Fruit fly (Drosophila melanogaster) whole organism, embryonic: ENCODE measurements around the gene Pstk.

Experiments
- BEAF-32 ChIP-seq: fragments of 200-800 bp; sonication (Bioruptor generic); optimal IDR thresholded peaks from 3 replicates; lab custom pipeline; 2017; ENCODE audit warnings: missing biosample characterization, missing genetic modification characterization, mild to moderate bottlenecking, moderate library complexity, missing genetic modification reagents
- Bdp1 ChIP-seq: fragments of 200-800 bp; sonication (Bioruptor generic); optimal IDR thresholded peaks from 3 replicates; lab custom pipeline; 2016; ENCODE audit warnings: missing biosample characterization, missing genetic modification characterization
- Bgb ChIP-seq: fragments of 200-800 bp; sonication (Bioruptor generic); IDR thresholded peaks from 2 replicates; pipeline ENCODE4 v1.3.6; 2022; ENCODE audit warnings: missing biosample characterization, missing genetic modification characterization; ENCODE audit not compliant: partially characterized antibody
- CG1024 ChIP-seq: fragments of 200-800 bp; sonication (Bioruptor generic); IDR thresholded peaks from 2 replicates; pipeline ENCODE4 v1.3.6; 2022; ENCODE audit warnings: missing biosample characterization, missing genetic modification characterization
- CG12071 ChIP-seq: fragments of 200-800 bp; sonication (Bioruptor generic); optimal IDR thresholded peaks from 3 replicates; lab custom pipeline; 2018; ENCODE audit warnings: missing biosample characterization, mild to moderate bottlenecking, missing genetic modification characterization
- CG13296 ChIP-seq: fragments of 200-800 bp; sonication (Bioruptor generic); optimal IDR thresholded peaks from 3 replicates; lab custom pipeline; 2018; ENCODE audit warnings: missing biosample characterization, mild to moderate bottlenecking, missing genetic modification characterization
- CG13775 ChIP-seq: fragments of 200-800 bp; sonication (Bioruptor generic); optimal IDR thresholded peaks from 3 replicates; lab custom pipeline; 2017; ENCODE audit warnings: missing biosample characterization, mild to moderate bottlenecking, missing genetic modification characterization
- CG14860 ChIP-seq: fragments of 200-800 bp; sonication (Bioruptor generic); IDR thresholded peaks from 3 replicates; pipeline ENCODE4 v1.3.6; 2022; ENCODE audit warnings: missing biosample characterization, missing genetic modification characterization; ENCODE audit not compliant: partially characterized antibody
- CG15073 ChIP-seq: fragments of 200-800 bp; sonication (Bioruptor generic); optimal IDR thresholded peaks from 2 replicates; lab custom pipeline; 2016; ENCODE audit warnings: missing biosample characterization, missing genetic modification characterization
- CG15696 ChIP-seq: fragments of 200-800 bp; sonication (Bioruptor generic); optimal IDR thresholded peaks from 2 replicates; lab custom pipeline; 2019; ENCODE audit warnings: missing biosample characterization, mild to moderate bottlenecking, missing genetic modification characterization, moderate library complexity
- CG1792 ChIP-seq: fragments of 200-800 bp; sonication (Bioruptor generic); optimal IDR thresholded peaks from 2 replicates; lab custom pipeline; 2016; ENCODE audit warnings: missing biosample characterization, missing genetic modification characterization
- CG18011 ChIP-seq: fragments of 200-800 bp; sonication (Bioruptor generic); optimal IDR thresholded peaks from 2 replicates; lab custom pipeline; 2017; ENCODE audit warnings: missing biosample characterization, missing genetic modification characterization, mild to moderate bottlenecking, moderate library complexity, missing genotype
- CG1832 ChIP-seq: fragments of 200-800 bp; sonication (Bioruptor generic); optimal IDR thresholded peaks from 2 replicates; lab custom pipeline; 2017; ENCODE audit warnings: missing biosample characterization, mild to moderate bottlenecking, missing genetic modification characterization, inconsistent platforms
- CG2116 ChIP-seq: fragments of 200-800 bp; sonication (Bioruptor generic); optimal IDR thresholded peaks from 3 replicates; lab custom pipeline; 2018; ENCODE audit warnings: missing biosample characterization, mild to moderate bottlenecking, missing genetic modification characterization
- CG33557 ChIP-seq: fragments of 200-800 bp; sonication (Bioruptor generic); optimal IDR thresholded peaks from 2 replicates; lab custom pipeline; 2019; ENCODE audit warnings: missing biosample characterization, mild to moderate bottlenecking, missing genetic modification characterization, moderate library complexity
- CG4424 ChIP-seq: fragments of 200-800 bp; sonication (Bioruptor generic); optimal IDR thresholded peaks from 3 replicates; lab custom pipeline; 2016; ENCODE audit warnings: missing biosample characterization, missing genetic modification characterization
- CG6254 ChIP-seq: fragments of 200-800 bp; sonication (Bioruptor generic); optimal IDR thresholded peaks from 3 replicates; lab custom pipeline; 2017; ENCODE audit warnings: mild to moderate bottlenecking, missing biosample characterization, missing genetic modification reagents, missing genetic modification characterization
- CG8290 ChIP-seq, 3 experiments: fragments of 200-800 bp; sonication (Bioruptor generic); optimal IDR thresholded peaks; 2 replicates each; lab custom pipeline; 2016 to 2019; ENCODE audit warnings: missing biosample characterization in 3 of 3, missing genetic modification characterization in 3 of 3, mild to moderate bottlenecking in 2 of 3, moderate library complexity in 1 of 3
- CG8359 ChIP-seq: fragments of 200-800 bp; sonication (Bioruptor generic); optimal IDR thresholded peaks from 2 replicates; lab custom pipeline; 2017; ENCODE audit warnings: missing biosample characterization, mild to moderate bottlenecking, missing genetic modification characterization, borderline replicate concordance
- CG8478 ChIP-seq: fragments of >200 bp; optimal IDR thresholded peaks from 2 replicates; lab custom pipeline; 2018
- CHES-1-like ChIP-seq: fragments of 200-800 bp; sonication (Bioruptor generic); optimal IDR thresholded peaks from 2 replicates; lab custom pipeline; 2016; ENCODE audit warnings: missing biosample characterization, missing genetic modification characterization
- Dbx ChIP-seq: fragments of 200-800 bp; sonication (Bioruptor generic); IDR thresholded peaks from 3 replicates; pipeline ENCODE4 v1.3.6; 2022; ENCODE audit warnings: missing biosample characterization, missing genetic modification characterization
- Dfd ChIP-seq, 2 experiments: fragments of >200 bp; optimal IDR thresholded peaks; 2 replicates each; lab custom pipeline; 2017; ENCODE audit warnings: missing biosample characterization in 2 of 2, missing genetic modification characterization in 2 of 2
- Dp ChIP-seq: fragments of 200-800 bp; sonication (Bioruptor generic); optimal IDR thresholded peaks from 2 replicates; lab custom pipeline; 2018; ENCODE audit warnings: missing biosample characterization, mild to moderate bottlenecking, missing genetic modification characterization, moderate library complexity
- Dref ChIP-seq: fragments of 200-800 bp; sonication (Bioruptor generic); IDR thresholded peaks from 2 replicates; pipeline ENCODE4 v1.3.6; 2022; ENCODE audit warnings: missing biosample characterization, missing genetic modification characterization
- Ets65A ChIP-seq: fragments of 200-800 bp; sonication (Bioruptor generic); peaks from one replicate; lab custom pipeline; 2016; ENCODE audit warnings: missing biosample characterization, missing genetic modification characterization
- Fer3 ChIP-seq: fragments of 200-800 bp; sonication (Bioruptor generic); optimal IDR thresholded peaks from 2 replicates; lab custom pipeline; 2018; ENCODE audit warnings: missing biosample characterization, mild to moderate bottlenecking, missing genetic modification characterization, moderate library complexity
- HmgD ChIP-seq: fragments of 200-800 bp; sonication (Bioruptor generic); optimal IDR thresholded peaks from 3 replicates; lab custom pipeline; 2016; ENCODE audit warnings: missing biosample characterization, missing genetic modification characterization
- Lhr ChIP-seq: fragments of 200-800 bp; sonication (Bioruptor generic); optimal IDR thresholded peaks from 3 replicates; lab custom pipeline; 2017; ENCODE audit warnings: mild to moderate bottlenecking, missing biosample characterization, missing genetic modification reagents, missing genetic modification characterization
- Lim3 ChIP-seq: fragments of 200-800 bp; sonication (Bioruptor generic); IDR thresholded peaks from 2 replicates; pipeline ENCODE4 v1.3.6; 2022; ENCODE audit warnings: missing biosample characterization, missing genetic modification characterization
- MBD-R2 ChIP-seq: fragments of 200-800 bp; sonication (Bioruptor generic); IDR thresholded peaks from 2 replicates; pipeline ENCODE4 v1.3.6; 2022; ENCODE audit warnings: missing biosample characterization, missing genetic modification characterization
- Mad ChIP-seq: fragments of 200-800 bp; sonication (Bioruptor generic); optimal IDR thresholded peaks from 2 replicates; lab custom pipeline; 2016; ENCODE audit warnings: missing biosample characterization, missing genetic modification characterization
- Med ChIP-seq: fragments of 200-800 bp; sonication (Bioruptor generic); peaks from one replicate; lab custom pipeline; 2016; ENCODE audit warnings: missing biosample characterization, missing genetic modification characterization, mild to moderate bottlenecking, inconsistent platforms, moderate library complexity
- Neu2 ChIP-seq: fragments of 200-800 bp; sonication (Bioruptor generic); optimal IDR thresholded peaks from 3 replicates; lab custom pipeline; 2016; ENCODE audit warnings: missing biosample characterization, missing genetic modification characterization, borderline replicate concordance
- Sin3A ChIP-seq: fragments of >200 bp; optimal IDR thresholded peaks from 2 replicates; lab custom pipeline; 2018
- abd-A ChIP-seq: fragments of 200-800 bp; sonication (Bioruptor generic); optimal IDR thresholded peaks from 3 replicates; lab custom pipeline; 2019; ENCODE audit warnings: missing biosample characterization, mild to moderate bottlenecking, missing genetic modification characterization, moderate library complexity
- grau ChIP-seq: fragments of 200-800 bp; optimal IDR thresholded peaks from 3 replicates; lab custom pipeline; 2019; ENCODE audit warnings: missing biosample characterization, mild to moderate bottlenecking, missing genetic modification characterization, moderate library complexity
- inv ChIP-seq: fragments of 200-800 bp; sonication (Bioruptor generic); IDR thresholded peaks from 2 replicates; pipeline ENCODE4 v1.3.6; 2022; ENCODE audit warnings: missing biosample characterization, missing genetic modification characterization; ENCODE audit not compliant: partially characterized antibody
- kay ChIP-seq: fragments of 200-800 bp; sonication (Bioruptor generic); optimal IDR thresholded peaks from 2 replicates; lab custom pipeline; 2016; ENCODE audit warnings: missing biosample characterization, missing genetic modification characterization
- ken ChIP-seq: fragments of 200-800 bp; sonication (Bioruptor generic); IDR thresholded peaks from 3 replicates; pipeline ENCODE4 v1.3.6; 2022; ENCODE audit warnings: missing biosample characterization, missing genetic modification characterization
- knrl ChIP-seq: fragments of 200-800 bp; sonication (Bioruptor generic); IDR thresholded peaks from 3 replicates; pipeline ENCODE4 v1.3.6; 2022; ENCODE audit warnings: missing biosample characterization, missing genetic modification characterization; ENCODE audit not compliant: partially characterized antibody
- sr ChIP-seq: fragments of 200-800 bp; sonication (Bioruptor generic); IDR thresholded peaks from 3 replicates; pipeline ENCODE4 v1.3.6; 2022; ENCODE audit warnings: missing biosample characterization, missing genetic modification characterization
- tll ChIP-seq, 2 experiments: fragments of 200-800 bp in 1 of 2; fragments of >200 bp in 1 of 2; sonication (Bioruptor generic) in 1 of 2; optimal IDR thresholded peaks; 2 replicates each; lab custom pipeline; 2017 to 2019; ENCODE audit warnings: missing biosample characterization in 2 of 2, missing genetic modification characterization in 2 of 2, mild to moderate bottlenecking in 1 of 2, moderate library complexity in 1 of 2
- tna ChIP-seq: fragments of 200-800 bp; sonication (Bioruptor generic); IDR thresholded peaks from 2 replicates; pipeline ENCODE4 v1.3.6; 2022; ENCODE audit warnings: missing biosample characterization, missing genetic modification characterization; ENCODE audit not compliant: partially characterized antibody

Gene Pstk

dm6 chrX:19642819-19643504 is 24.6 kb upstream of the Pstk start, which contains the start of the genes CG12237 and Sec61gamma (continued):
- TF ChIP-seq CG13775 (GFP tag; lab: Kevin White, UChicago) = peak; percentile 5
- TF ChIP-seq CG8359 = no peak
- TF ChIP-seq ken (GFP tag; lab: Robert Waterston, UW) = 0 out of 3 replicates have a peak, but pooled peaks have one; percentile 54
- no peak for TF ChIP-seq tll (GFP tag; optimal IDR thresholded peaks at IDR 0.05; lab: Kevin White, UChicago)
- no peak for TF ChIP-seq CG12071 (GFP tag; lab: Kevin White, UChicago)
- TF ChIP-seq Dbx = peak; percentile 53; the same call in 2 of the 3 replicates
- peak; percentile 10 for TF ChIP-seq Dp (GFP tag; lab: Kevin White, UChicago)

DNA sequence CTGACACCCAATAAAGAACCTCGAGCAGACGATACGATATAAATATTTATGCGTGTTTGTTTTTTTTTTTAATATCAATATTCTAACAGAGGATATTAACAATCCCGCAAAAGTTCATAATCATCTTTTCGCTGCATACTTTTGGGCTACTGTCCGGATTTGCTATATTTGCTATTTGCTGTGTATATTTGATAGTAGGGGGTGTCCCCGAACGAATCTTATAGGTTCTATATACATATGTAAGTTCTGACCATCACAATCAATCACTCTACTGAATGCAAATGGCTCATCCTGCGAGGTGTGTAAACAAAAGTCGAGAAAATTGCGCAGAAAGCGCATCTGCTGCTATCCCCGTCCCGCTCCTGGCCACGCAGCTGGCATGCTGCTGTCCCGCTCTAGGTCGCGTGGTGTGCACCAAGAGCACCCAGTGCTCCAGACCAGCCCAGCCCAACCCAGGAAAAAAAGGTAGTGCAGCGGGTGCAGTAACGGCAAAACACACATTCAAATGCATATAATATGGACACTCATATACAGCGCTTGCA is 22.4 kb upstream of the Pstk start:
- TF ChIP-seq sr (GFP tag; lab: Robert Waterston, UW) (no peak), Bgb (0 out of 2 replicates have a peak, but pooled peaks have one; percentile 13), Med (GFP tag; lab: Kevin White, UChicago) (peak; percentile 37), CG15073 (no peak), CG8478 (lab: Kevin White, UChicago) (peak; percentile 59), CG6254 (GFP tag; lab: Kevin White, UChicago) (peak; percentile 46), CG1832 (GFP tag; lab: Kevin White, UChicago) (peak; percentile 66), MBD-R2 (GFP tag; lab: Robert Waterston, UW) (peak; percentile 34; the same call in 1 of the 2 replicates)

DNA sequence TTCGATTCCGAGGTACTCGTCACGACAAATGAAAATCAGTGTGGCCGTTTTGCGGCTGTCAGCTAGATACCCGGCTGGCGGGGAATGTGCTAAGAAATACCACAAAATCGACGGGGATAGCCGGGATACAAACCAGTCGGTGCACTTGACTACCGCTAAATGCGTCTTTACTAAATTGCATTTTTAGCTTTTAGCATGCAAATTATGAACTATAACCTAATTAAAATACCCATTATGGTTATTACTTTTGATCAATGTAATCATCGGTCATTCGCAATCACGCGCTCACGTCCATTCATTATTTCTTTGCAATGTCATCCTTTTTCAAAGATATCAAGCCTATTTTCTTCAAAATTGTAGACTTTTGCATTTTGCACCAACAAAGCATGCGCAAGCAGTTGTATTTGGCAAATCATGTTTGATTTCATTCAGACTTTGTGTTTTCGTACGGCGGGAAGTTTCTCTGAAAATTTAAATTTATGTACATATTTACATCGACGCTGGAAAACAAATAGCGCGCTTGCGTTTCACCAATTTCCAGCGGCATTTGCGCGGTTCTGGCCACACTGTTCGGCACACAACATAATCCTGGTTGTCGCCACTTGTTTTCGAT is 20.1 kb upstream of the Pstk start, which contains the start of gene Rcd-1:
Rcd-1 (plus strand) TSS at position 440 of the 613 bp plus-strand sequence.
- no peak for TF ChIP-seq inv (GFP tag; lab: Robert Waterston, UW)
- peak; percentile 51 for TF ChIP-seq Dref (GFP tag; lab: Robert Waterston, UW)
- no peak for TF ChIP-seq CG1792 (GFP tag; lab: Kevin White, UChicago)
- no peak for TF ChIP-seq CG13296 (GFP tag; lab: Kevin White, UChicago)
- TF ChIP-seq CG33557 = peak; percentile 22
- TF ChIP-seq abd-A = no peak
- no peak for TF ChIP-seq CG14860
- TF ChIP-seq CG4424 (GFP tag; lab: Kevin White, UChicago) = no peak
- no peak for TF ChIP-seq grau
- no peak for TF ChIP-seq CG1024 (GFP tag; lab: Robert Waterston, UW)
- TF ChIP-seq Neu2 (GFP tag; lab: Kevin White, UChicago) = no peak
- no peak for TF ChIP-seq Fer3 (tag; lab: Kevin White, UChicago)
- no peak for TF ChIP-seq CG18011 (GFP tag; lab: Kevin White, UChicago)
- TF ChIP-seq tna (GFP tag; lab: Robert Waterston, UW) = no peak
- TF ChIP-seq Ets65A (GFP tag; lab: Kevin White, UChicago) = no peak
- no peak for TF ChIP-seq Lim3
- TF ChIP-seq Bdp1 (GFP tag; lab: Kevin White, UChicago) = no peak
- no peak for TF ChIP-seq Mad
- TF ChIP-seq CG8290 (GFP tag; optimal IDR thresholded peaks at IDR 0.05; lab: Kevin White, UChicago) = no peak
- TF ChIP-seq CG8290 (tag; optimal IDR thresholded peaks at IDR 0.05; lab: Kevin White, UChicago) = peak in 1 of 2 experiments; percentile 35
- TF ChIP-seq Dfd (GFP tag; optimal IDR thresholded peaks at IDR 0.05; lab: Kevin White, UChicago) = no peak
- peak; percentile 58 for TF ChIP-seq BEAF-32 (GFP tag; lab: Kevin White, UChicago)
- TF ChIP-seq knrl = no peak; the same call in 2 of the 3 replicates
- no peak for TF ChIP-seq CG15696 (tag; lab: Kevin White, UChicago)
- peak; percentile 51 for TF ChIP-seq Lhr (GFP tag; lab: Kevin White, UChicago)
- TF ChIP-seq Sin3A = peak; percentile 87
- no peak for TF ChIP-seq kay (GFP tag; lab: Kevin White, UChicago)
- TF ChIP-seq HmgD (GFP tag; lab: Kevin White, UChicago) = no peak
- TF ChIP-seq MBD-R2 (GFP tag; lab: Robert Waterston, UW) = peak; percentile 35; the same call in 1 of the 2 replicates
- peak; percentile 16 for TF ChIP-seq CHES-1-like (GFP tag; lab: Kevin White, UChicago)
- TF ChIP-seq CG2116 (GFP tag; lab: Kevin White, UChicago) = peak; percentile 20
